Worm (Caenorhabditis elegans): Measurements from ENCODE around the gene ZK1037.6.

The ZK1037.6 gene

ce11 chrV:15352376-15352775 is 24.8 kb upstream of the ZK1037.6 start, which contains the start of gene srx-58:
Gene srx-58, plus strand, starts transcription at chrV:15352676.
- TF ChIP-seq pag-3 (tag; optimal IDR thresholded peaks at IDR 0.05; ENCODE audit: borderline replicate concordance, insufficient read depth) (no peak), pqm-1 (tag; optimal IDR thresholded peaks at IDR 0.05) (no peak), irx-1 (tag; optimal IDR thresholded peaks at IDR 0.05) (no peak), hlh-4 (tag; optimal IDR thresholded peaks at IDR 0.05) (no peak), nhr-47 (tag; optimal IDR thresholded peaks at IDR 0.05) (no peak), ets-5 (GFP tag; IDR thresholded peaks at IDR 0.05) (no peak), swsn-7 (tag; optimal IDR thresholded peaks at IDR 0.05) (no peak), unc-62 (GFP tag; optimal IDR thresholded peaks at IDR 0.05) (no peak), fos-1 (tag; optimal IDR thresholded peaks at IDR 0.05) (no peak), efl-1 (optimal IDR thresholded peaks at IDR 0.05) (no peak), efl-1 (GFP tag; optimal IDR thresholded peaks at IDR 0.05 in 1 of 2) (no peak), sox-4 (tag; optimal IDR thresholded peaks at IDR 0.05) (no peak), nhr-77 (tag; optimal IDR thresholded peaks at IDR 0.05) (no peak), nhr-19 (GFP tag; conservative IDR thresholded peaks at IDR 0.05) (no peak)

ce11 chrV:15350615-15351014 is 23.0 kb upstream of the ZK1037.6 start, which contains the start of gene clec-231:
Gene clec-231, minus strand, starts transcription at chrV:15350715.
- no peak for TF ChIP-seq nhr-11 (tag; optimal IDR thresholded peaks at IDR 0.05)
- no peak for TF ChIP-seq dsc-1 (tag; optimal IDR thresholded peaks at IDR 0.05)
- no peak for TF ChIP-seq ztf-4 (tag; optimal IDR thresholded peaks at IDR 0.05)
- TF ChIP-seq unc-98 (GFP tag; IDR thresholded peaks at IDR 0.05) = no peak
- no peak for TF ChIP-seq alr-1 (tag; optimal IDR thresholded peaks at IDR 0.05; ENCODE audit: borderline replicate concordance)
- TF ChIP-seq unc-130 (tag; optimal IDR thresholded peaks at IDR 0.05) = no peak
- TF ChIP-seq nhr-237 (tag; optimal IDR thresholded peaks at IDR 0.05) = no peak
- no peak for TF ChIP-seq C16A3.4 (tag; optimal IDR thresholded peaks at IDR 0.05)
- no peak for TF ChIP-seq zip-4 (GFP tag; optimal IDR thresholded peaks at IDR 0.05)
- TF ChIP-seq pag-3 (tag; optimal IDR thresholded peaks at IDR 0.05; ENCODE audit: borderline replicate concordance, insufficient read depth) = no peak

- no peak for TF ChIP-seq skn-1 (tag; optimal IDR thresholded peaks at IDR 0.05)
- no peak for TF ChIP-seq mdl-1 (tag; optimal IDR thresholded peaks at IDR 0.05)
- TF ChIP-seq xbp-1 (tag; optimal IDR thresholded peaks at IDR 0.05) = no peak
Observed at ce11 chrV:15349044-15349443, 21.4 kb upstream of the ZK1037.6 start, which contains the start of gene clec-230. Gene clec-230, minus strand, starts transcription at chrV:15349144.

ce11 chrV:15347292-15347691 is 19.7 kb upstream of the ZK1037.6 start, which contains the start of gene C29F3.3:
Gene C29F3.3, minus strand, starts transcription at chrV:15347392.
- TF ChIP-seq nhr-20 (tag; optimal IDR thresholded peaks at IDR 0.05) (no peak), unc-130 (tag; optimal IDR thresholded peaks at IDR 0.05) (no peak), ceh-82 (tag; optimal IDR thresholded peaks at IDR 0.05) (no peak), lin-39 (tag; optimal IDR thresholded peaks at IDR 0.05) (no peak), blmp-1 (tag; optimal IDR thresholded peaks at IDR 0.05) (no peak), xbp-1 (tag; optimal IDR thresholded peaks at IDR 0.05) (no peak), mep-1 (tag; optimal IDR thresholded peaks at IDR 0.05) (no peak), sup-37 (GFP tag; optimal IDR thresholded peaks at IDR 0.05) (no peak), alr-1 (tag; optimal IDR thresholded peaks at IDR 0.05; ENCODE audit: borderline replicate concordance) (no peak), ceh-8 (GFP tag; optimal IDR thresholded peaks at IDR 0.05) (no peak), pag-3 (tag; optimal IDR thresholded peaks at IDR 0.05; ENCODE audit: borderline replicate concordance, insufficient read depth) (no peak), unc-86 (tag; optimal IDR thresholded peaks at IDR 0.05) (no peak), skn-1 (tag; optimal IDR thresholded peaks at IDR 0.05) (no peak), sox-4 (tag; optimal IDR thresholded peaks at IDR 0.05) (no peak), aha-1 (tag; optimal IDR thresholded peaks at IDR 0.05) (no peak), ztf-11 (tag; optimal IDR thresholded peaks at IDR 0.05) (no peak), dsc-1 (tag; optimal IDR thresholded peaks at IDR 0.05) (no peak), nhr-90 (tag; optimal IDR thresholded peaks at IDR 0.05; ENCODE audit: poor library complexity) (no peak), jun-1 (tag; optimal IDR thresholded peaks at IDR 0.05) (no peak)
